Worm (Caenorhabditis elegans): ENCODE data around the gene cest-16.
A peak's percentile ranks its signal among the peaks of the same experiment; 100 is the strongest.

DNA sequence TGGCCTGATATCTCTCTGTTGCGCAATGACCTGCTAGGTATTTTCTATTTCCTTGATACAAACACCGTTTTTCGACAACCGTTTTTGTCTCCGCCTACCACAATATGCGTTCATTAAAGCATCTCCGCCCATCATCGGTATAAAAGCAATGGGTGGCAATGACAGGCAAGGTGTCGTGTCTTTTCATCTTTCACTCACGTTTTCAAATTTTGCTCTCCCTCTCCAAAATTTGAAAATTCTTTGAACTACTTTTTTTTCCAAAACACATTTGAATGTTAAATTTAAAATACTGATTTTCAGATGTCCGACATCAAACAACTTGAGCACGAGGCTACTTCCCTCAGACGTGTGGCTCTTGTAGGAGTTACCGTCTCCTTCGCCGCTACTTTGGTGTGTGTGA is 29.1 kb downstream of the cest-16 start, which contains the start of gene col-169:
- no peak for TF ChIP-seq pqm-1 (tag; optimal IDR thresholded peaks at IDR 0.05)
- TF ChIP-seq snpc-4 (tag; optimal IDR thresholded peaks at IDR 0.05) = no peak
- no peak for TF ChIP-seq zag-1 (tag; optimal IDR thresholded peaks at IDR 0.05)
- no peak for TF ChIP-seq hmg-11 (tag; optimal IDR thresholded peaks at IDR 0.05)
- TF ChIP-seq nhr-76 (tag; optimal IDR thresholded peaks at IDR 0.05) = no peak
- no peak for TF ChIP-seq mdl-1 (tag; optimal IDR thresholded peaks at IDR 0.05)
- no peak for TF ChIP-seq elt-2 (tag; optimal IDR thresholded peaks at IDR 0.05)
- TF ChIP-seq elt-3 (tag; optimal IDR thresholded peaks at IDR 0.05) = peak in 1 of 3 experiments; percentile 24
